Worm (Caenorhabditis elegans): ENCODE results near the gene ZC21.6.

The ZC21.6 gene

ce11 chrIII:8588592-8589153, 43.3 kb upstream of the ZC21.6 start, which contains the start of gene glr-1:
Gene glr-1 (minus strand): TSS chrIII:8588642.
- TF ChIP-seq pha-4 (tag; optimal IDR thresholded peaks at IDR 0.05) (no peak), nhr-237 (tag; optimal IDR thresholded peaks at IDR 0.05) (no peak), ces-1 (GFP tag; optimal IDR thresholded peaks at IDR 0.05) (peak; percentile 92), nhr-2 (tag; optimal IDR thresholded peaks at IDR 0.05) (no peak)

ce11 chrIII:8580802-8581201, 35.4 kb upstream of the ZC21.6 start, which contains the start of gene doxa-1:
Gene doxa-1 (plus strand): TSS chrIII:8581102.
- TF ChIP-seq ceh-39 (tag; optimal IDR thresholded peaks at IDR 0.05) = no peak
- no peak for TF ChIP-seq snpc-4 (tag; optimal IDR thresholded peaks at IDR 0.05)
- TF ChIP-seq tbx-8 (GFP tag; optimal IDR thresholded peaks at IDR 0.05) = no peak
- no peak for TF ChIP-seq nhr-2 (tag; optimal IDR thresholded peaks at IDR 0.05)
- no peak for TF ChIP-seq nhr-76 (tag; optimal IDR thresholded peaks at IDR 0.05)
- TF ChIP-seq flh-1 (GFP tag; optimal IDR thresholded peaks at IDR 0.05) = no peak
- TF ChIP-seq sem-2 (GFP tag; optimal IDR thresholded peaks at IDR 0.05) = no peak
- TF ChIP-seq nhr-237 (tag; optimal IDR thresholded peaks at IDR 0.05) = no peak
- TF ChIP-seq M03D4.4 (tag; optimal IDR thresholded peaks at IDR 0.05) = no peak

ce11 chrIII:8579367-8579766, 34.0 kb upstream of the ZC21.6 start:
- TF ChIP-seq blmp-1 (tag; optimal IDR thresholded peaks at IDR 0.05) (peak; percentile 70), ceh-39 (tag; optimal IDR thresholded peaks at IDR 0.05) (no peak)

ce11 chrIII:8578381-8578780, 33.0 kb upstream of the ZC21.6 start:
- TF ChIP-seq elt-1 (tag; optimal IDR thresholded peaks at IDR 0.05; ENCODE audit: borderline replicate concordance, insufficient read depth) (no peak), sem-2 (GFP tag; optimal IDR thresholded peaks at IDR 0.05) (no peak), flh-1 (GFP tag; optimal IDR thresholded peaks at IDR 0.05) (no peak), nhr-28 (tag; optimal IDR thresholded peaks at IDR 0.05) (no peak), hlh-1 (tag; optimal IDR thresholded peaks at IDR 0.05) (no peak), tbx-8 (GFP tag; optimal IDR thresholded peaks at IDR 0.05) (no peak), zip-8 (tag; optimal IDR thresholded peaks at IDR 0.05) (no peak), ceh-39 (tag; optimal IDR thresholded peaks at IDR 0.05) (no peak), blmp-1 (tag; optimal IDR thresholded peaks at IDR 0.05) (no peak), nhr-237 (tag; optimal IDR thresholded peaks at IDR 0.05) (no peak), sptf-1 (tag; optimal IDR thresholded peaks at IDR 0.05) (no peak), lin-13 (tag; optimal IDR thresholded peaks at IDR 0.05) (no peak)

- TF ChIP-seq hlh-1 (tag; optimal IDR thresholded peaks at IDR 0.05) (no peak), ceh-83 (GFP tag; optimal IDR thresholded peaks at IDR 0.05) (no peak), nhr-12 (tag; optimal IDR thresholded peaks at IDR 0.05) (no peak), drap-1 (GFP tag; optimal IDR thresholded peaks at IDR 0.05) (no peak), ham-2 (GFP tag; optimal IDR thresholded peaks at IDR 0.05) (no peak), nhr-2 (tag; optimal IDR thresholded peaks at IDR 0.05) (no peak)
Observed at ce11 chrIII:8577534-8577933, 32.1 kb upstream of the ZC21.6 start.

- TF ChIP-seq ztf-11 (tag; optimal IDR thresholded peaks at IDR 0.05) (no peak), ces-1 (GFP tag; optimal IDR thresholded peaks at IDR 0.05) (peak; percentile 2), lin-32 (GFP tag; optimal IDR thresholded peaks at IDR 0.05) (no peak), lsy-2 (tag; optimal IDR thresholded peaks at IDR 0.05) (no peak), M03D4.4 (tag; optimal IDR thresholded peaks at IDR 0.05) (no peak), mep-1 (tag; optimal IDR thresholded peaks at IDR 0.05) (no peak), elt-1 (tag; optimal IDR thresholded peaks at IDR 0.05; ENCODE audit: borderline replicate concordance, insufficient read depth) (peak; percentile 65), pha-4 (tag; optimal IDR thresholded peaks at IDR 0.05) (no peak), nhr-28 (tag; optimal IDR thresholded peaks at IDR 0.05) (no peak)
Observed at ce11 chrIII:8575359-8576101, 30.1 kb upstream of the ZC21.6 start.

ce11 chrIII:8574299-8574698, 28.9 kb upstream of the ZC21.6 start:
- peak; percentile 97 for TF ChIP-seq zip-8 (tag; optimal IDR thresholded peaks at IDR 0.05)
- TF ChIP-seq bed-3 (GFP tag; optimal IDR thresholded peaks at IDR 0.05) = no peak

Measured in whole organism, mixed stage, embryonic.